Worm (Caenorhabditis elegans) whole organism, early embryonic: Measurements from ENCODE around the gene cyp-35C1.

Experiments
- aly-1 ChIP-seq: sonication (generic microtip); optimal IDR thresholded peaks from 2 replicates; lab custom pipeline; 2016; ENCODE audit warnings: missing genetic modification characterization, missing compliant biosample characterization
- ama-1 ChIP-seq: fragments of 150-350 bp; optimal IDR thresholded peaks from 2 replicates; lab custom pipeline; 2014
- ceh-13 ChIP-seq: fragments of 200-800 bp; sonication (Bioruptor generic); optimal IDR thresholded peaks from 2 replicates; lab custom pipeline; 2018; ENCODE audit warnings: mild to moderate bottlenecking, missing genetic modification characterization, missing compliant biosample characterization
- ceh-36 ChIP-seq: sonication (generic microtip); optimal IDR thresholded peaks from 2 replicates; lab custom pipeline; 2016; ENCODE audit warnings: missing genetic modification characterization, inconsistent platforms, missing compliant biosample characterization
- ets-7 ChIP-seq: sonication (generic microtip); optimal IDR thresholded peaks from 2 replicates; lab custom pipeline; 2016; ENCODE audit warnings: missing genotype, missing genetic modification characterization, missing compliant biosample characterization
- flt-1 ChIP-seq: fragments of 200-800 bp; sonication (Bioruptor generic); IDR thresholded peaks from 2 replicates; pipeline ENCODE4 v1.3.6; 2022; ENCODE audit warnings: missing genetic modification characterization, missing compliant biosample characterization
- hmg-4 ChIP-seq: fragments of 200-800 bp; sonication (Bioruptor generic); optimal IDR thresholded peaks from 2 replicates; lab custom pipeline; 2018; ENCODE audit warnings: mild to moderate bottlenecking, missing genetic modification characterization, missing compliant biosample characterization
- hnd-1 ChIP-seq: sonication (generic microtip); optimal IDR thresholded peaks from 2 replicates; lab custom pipeline; 2016; ENCODE audit warnings: missing genetic modification characterization, missing compliant biosample characterization
- pes-1 ChIP-seq: fragments of 200-800 bp; sonication (Bioruptor generic); IDR thresholded peaks from 2 replicates; pipeline ENCODE4 v1.3.6; 2022; ENCODE audit warnings: missing genetic modification reagents, missing genetic modification characterization, missing compliant biosample characterization
- scrt-1 ChIP-seq: fragments of 200-800 bp; sonication (Bioruptor generic); IDR thresholded peaks from 2 replicates; pipeline ENCODE4 v1.3.6; 2022; ENCODE audit warnings: missing genetic modification characterization, missing compliant biosample characterization
- sea-1 ChIP-seq: fragments of 200-800 bp; sonication (Bioruptor generic); conservative IDR thresholded peaks from 2 replicates; pipeline ENCODE4 v1.3.6; 2022; ENCODE audit warnings: missing genetic modification characterization, missing compliant biosample characterization
- tbx-11 ChIP-seq: fragments of 200-800 bp; sonication (Bioruptor generic); IDR thresholded peaks from 2 replicates; pipeline ENCODE4 v1.3.6; 2022; ENCODE audit warnings: missing genetic modification characterization, missing compliant biosample characterization
- tbx-37 ChIP-seq: fragments of 200-800 bp; sonication (Bioruptor generic); conservative IDR thresholded peaks from 2 replicates; pipeline ENCODE4 v1.3.6; 2022; ENCODE audit warnings: missing genetic modification reagents, missing genetic modification characterization, missing compliant biosample characterization
- tra-4 ChIP-seq: sonication (generic microtip); optimal IDR thresholded peaks from 2 replicates; lab custom pipeline; 2017; ENCODE audit warnings: missing genetic modification characterization, missing compliant biosample characterization

ce11 chrV:13876529-13876928, 21.8 kb downstream of the cyp-35C1 start, which contains the start of gene T22G5.1:
- TF ChIP-seq tbx-37, result no peak
- TF ChIP-seq ama-1 (lab: Kevin White, UChicago), result no peak
- TF ChIP-seq ceh-13 (GFP tag; lab: Kevin White, UChicago), result no peak
- TF ChIP-seq pes-1 (GFP tag; lab: Robert Waterston, UW), result no peak
- no peak for TF ChIP-seq hnd-1 (tag; lab: Kevin White, UChicago)
- no peak for TF ChIP-seq tbx-11 (GFP tag; lab: Robert Waterston, UW)
- TF ChIP-seq scrt-1 (GFP tag; lab: Robert Waterston, UW), result no peak
- no peak for TF ChIP-seq tra-4 (tag; lab: Kevin White, UChicago)
- no peak for TF ChIP-seq aly-1 (tag; lab: Kevin White, UChicago)
- TF ChIP-seq flt-1, result no peak
- no peak for TF ChIP-seq sea-1 (GFP tag; lab: Robert Waterston, UW)
- no peak for TF ChIP-seq ets-7
- no peak for TF ChIP-seq hmg-4 (GFP tag; lab: Kevin White, UChicago)
- no peak for TF ChIP-seq ceh-36 (tag; lab: Kevin White, UChicago)
